Fruit fly (Drosophila melanogaster) whole organism, embryonic: ENCODE data around the gene thoc6.
A peak's percentile ranks its signal among the peaks of the same experiment; 100 is the strongest.

ENCODE experiments used
- ATbp ChIP-seq: fragments of 200-800 bp; sonication (Bioruptor generic); optimal IDR thresholded peaks from 2 replicates; lab custom pipeline; 2017; ENCODE audit warnings: missing biosample characterization, mild to moderate bottlenecking, missing genetic modification characterization, missing genetic modification reagents
- CG1024 ChIP-seq: fragments of 200-800 bp; sonication (Bioruptor generic); IDR thresholded peaks from 2 replicates; pipeline ENCODE4 v1.3.6; 2022; ENCODE audit warnings: missing biosample characterization, missing genetic modification characterization
- CG10366 ChIP-seq: fragments of 200-800 bp; sonication (Bioruptor generic); IDR thresholded peaks from 2 replicates; pipeline ENCODE4 v1.3.6; 2022; ENCODE audit warnings: missing biosample characterization, missing genetic modification characterization
- CG10979 ChIP-seq: fragments of 200-800 bp; sonication (Bioruptor generic); optimal IDR thresholded peaks from 2 replicates; lab custom pipeline; 2018; ENCODE audit warnings: missing biosample characterization, mild to moderate bottlenecking, missing genetic modification characterization, moderate library complexity
- CG13123 ChIP-seq: fragments of 200-800 bp; sonication (Bioruptor generic); optimal IDR thresholded peaks from 2 replicates; lab custom pipeline; 2016; ENCODE audit warnings: missing biosample characterization, missing genetic modification characterization
- CG14667 ChIP-seq: fragments of 200-800 bp; sonication (Bioruptor generic); IDR thresholded peaks from 2 replicates; pipeline ENCODE4 v1.3.6; 2022; ENCODE audit warnings: missing biosample characterization, missing genetic modification characterization
- CG15073 ChIP-seq: fragments of 200-800 bp; sonication (Bioruptor generic); optimal IDR thresholded peaks from 2 replicates; lab custom pipeline; 2016; ENCODE audit warnings: missing biosample characterization, missing genetic modification characterization
- CG1602 ChIP-seq: fragments of 200-800 bp; sonication (Bioruptor generic); optimal IDR thresholded peaks from 3 replicates; lab custom pipeline; 2016; ENCODE audit warnings: missing biosample characterization, missing genetic modification characterization
- CG2129 ChIP-seq: fragments of 200-800 bp; sonication (Bioruptor generic); IDR thresholded peaks from 2 replicates; pipeline ENCODE4 v1.3.6; 2022; ENCODE audit warnings: missing biosample characterization, missing genetic modification characterization; ENCODE audit not compliant: partially characterized antibody
- CG2202 ChIP-seq: fragments of 200-800 bp; sonication (Bioruptor generic); optimal IDR thresholded peaks from 2 replicates; lab custom pipeline; 2018; ENCODE audit warnings: missing biosample characterization, mild to moderate bottlenecking, missing genetic modification characterization
- CG31224 ChIP-seq: fragments of 200-800 bp; sonication (Bioruptor generic); IDR thresholded peaks from 2 replicates; pipeline ENCODE4 v1.3.6; 2022; ENCODE audit warnings: missing biosample characterization, missing genetic modification characterization
- CG32532 ChIP-seq: fragments of 200-800 bp; sonication (Bioruptor generic); IDR thresholded peaks from 2 replicates; pipeline ENCODE4 v1.3.6; 2022; ENCODE audit warnings: missing biosample characterization, missing genetic modification characterization
- CG34224 ChIP-seq: fragments of 200-800 bp; sonication (Bioruptor generic); IDR thresholded peaks from 3 replicates; pipeline ENCODE4 v1.3.6; 2022; ENCODE audit warnings: missing biosample characterization, missing genetic modification characterization; ENCODE audit not compliant: partially characterized antibody
- CG4820 ChIP-seq: fragments of 200-800 bp; sonication (Bioruptor generic); optimal IDR thresholded peaks from 3 replicates; lab custom pipeline; 2016; ENCODE audit warnings: missing biosample characterization, missing genetic modification characterization
- CG5245 ChIP-seq: fragments of 200-800 bp; sonication (Bioruptor generic); optimal IDR thresholded peaks from 3 replicates; lab custom pipeline; 2016; ENCODE audit warnings: missing biosample characterization, missing genetic modification characterization
- CG6254 ChIP-seq: fragments of 200-800 bp; sonication (Bioruptor generic); optimal IDR thresholded peaks from 3 replicates; lab custom pipeline; 2017; ENCODE audit warnings: mild to moderate bottlenecking, missing biosample characterization, missing genetic modification reagents, missing genetic modification characterization
- CG8290 ChIP-seq, 3 experiments: fragments of 200-800 bp; sonication (Bioruptor generic); optimal IDR thresholded peaks; 2 replicates each; lab custom pipeline; 2016 to 2019; ENCODE audit warnings: missing biosample characterization in 3 of 3, missing genetic modification characterization in 3 of 3, mild to moderate bottlenecking in 2 of 3, moderate library complexity in 1 of 3
- CG9215 ChIP-seq: fragments of 200-800 bp; sonication (Bioruptor generic); IDR thresholded peaks from 2 replicates; pipeline ENCODE4 v1.3.6; 2022; ENCODE audit warnings: missing biosample characterization, missing genetic modification characterization
- CG9727 ChIP-seq: fragments of 200-800 bp; sonication (Bioruptor generic); optimal IDR thresholded peaks from 3 replicates; lab custom pipeline; 2017; ENCODE audit warnings: missing biosample characterization, mild to moderate bottlenecking, missing genetic modification characterization
- Dek ChIP-seq: fragments of 200-800 bp; sonication (Bioruptor generic); optimal IDR thresholded peaks from 3 replicates; lab custom pipeline; 2019; ENCODE audit warnings: missing biosample characterization, mild to moderate bottlenecking, missing genetic modification characterization, moderate library complexity
- Dip2 ChIP-seq: fragments of 200-800 bp; sonication (Bioruptor generic); IDR thresholded peaks from 2 replicates; pipeline ENCODE4 v1.3.6; 2022; ENCODE audit warnings: missing biosample characterization, missing genetic modification characterization
- Dll ChIP-seq: fragments of 200-800 bp; sonication (Bioruptor generic); IDR thresholded peaks from 4 replicates; pipeline ENCODE4 v1.3.6; 2022; ENCODE audit warnings: missing biosample characterization, missing genetic modification characterization; ENCODE audit not compliant: partially characterized antibody
- Doc3 ChIP-seq: fragments of 200-800 bp; sonication (Bioruptor generic); IDR thresholded peaks from 3 replicates; pipeline ENCODE4 v1.3.6; 2022; ENCODE audit warnings: missing biosample characterization, missing genetic modification characterization; ENCODE audit not compliant: partially characterized antibody
- Dref ChIP-seq: fragments of 200-800 bp; sonication (Bioruptor generic); IDR thresholded peaks from 2 replicates; pipeline ENCODE4 v1.3.6; 2022; ENCODE audit warnings: missing biosample characterization, missing genetic modification characterization
- Fer2 ChIP-seq: fragments of 200-800 bp; sonication (Bioruptor generic); optimal IDR thresholded peaks from 2 replicates; lab custom pipeline; 2018; ENCODE audit warnings: missing biosample characterization, mild to moderate bottlenecking, missing genetic modification characterization, moderate library complexity
- Gsc ChIP-seq: fragments of 200-800 bp; sonication (Bioruptor generic); IDR thresholded peaks from 2 replicates; pipeline ENCODE4 v1.3.6; 2022; ENCODE audit warnings: missing biosample characterization, missing genetic modification characterization
- Gug ChIP-seq: fragments of 200-800 bp; sonication (Bioruptor generic); IDR thresholded peaks from 4 replicates; pipeline ENCODE4 v1.3.6; 2022; ENCODE audit warnings: missing biosample characterization, missing genetic modification characterization
- HLH3B ChIP-seq: fragments of 200-800 bp; sonication (Bioruptor generic); IDR thresholded peaks from 2 replicates; pipeline ENCODE4 v1.3.6; 2022; ENCODE audit warnings: missing biosample characterization, missing genetic modification characterization
- Mad ChIP-seq: fragments of 200-800 bp; sonication (Bioruptor generic); optimal IDR thresholded peaks from 2 replicates; lab custom pipeline; 2016; ENCODE audit warnings: missing biosample characterization, missing genetic modification characterization
- Meics ChIP-seq: fragments of 200-800 bp; sonication (Bioruptor generic); optimal IDR thresholded peaks from 2 replicates; lab custom pipeline; 2017; ENCODE audit warnings: missing biosample characterization, mild to moderate bottlenecking, missing genetic modification characterization
- NC2β ChIP-seq: fragments of 200-800 bp; sonication (Bioruptor generic); optimal IDR thresholded peaks from 2 replicates; lab custom pipeline; 2016; ENCODE audit warnings: missing biosample characterization, missing genetic modification characterization
- NK7.1 ChIP-seq: fragments of 200-800 bp; sonication (Bioruptor generic); optimal IDR thresholded peaks from 3 replicates; lab custom pipeline; 2016; ENCODE audit warnings: missing biosample characterization, missing genetic modification characterization
- Rx ChIP-seq: fragments of 200-800 bp; sonication (Bioruptor generic); IDR thresholded peaks from 2 replicates; pipeline ENCODE4 v1.3.6; 2022; ENCODE audit warnings: missing biosample characterization, missing genetic modification characterization
- Vsx1 ChIP-seq: fragments of 200-800 bp; sonication (Bioruptor generic); optimal IDR thresholded peaks from 2 replicates; lab custom pipeline; 2017; ENCODE audit warnings: missing biosample characterization, mild to moderate bottlenecking, missing genetic modification characterization, missing genetic modification reagents
- YL-1 ChIP-seq: fragments of 200-800 bp; sonication (Bioruptor generic); optimal IDR thresholded peaks from 3 replicates; lab custom pipeline; 2017; ENCODE audit warnings: missing biosample characterization, mild to moderate bottlenecking, missing genetic modification characterization
- bigmax ChIP-seq: fragments of 200-800 bp; sonication (Bioruptor generic); optimal IDR thresholded peaks from 2 replicates; lab custom pipeline; 2018; ENCODE audit warnings: missing biosample characterization, mild to moderate bottlenecking, missing genetic modification characterization
- br ChIP-seq: fragments of >200 bp; optimal IDR thresholded peaks from 2 replicates; lab custom pipeline; 2017
- bsh ChIP-seq, 2 experiments: fragments of 200-800 bp; sonication (Bioruptor generic); optimal IDR thresholded peaks; 2 replicates each; lab custom pipeline; 2017 to 2018; ENCODE audit warnings: mild to moderate bottlenecking in 2 of 2, missing biosample characterization in 2 of 2, missing genetic modification characterization in 2 of 2, moderate library complexity in 1 of 2
- btn ChIP-seq: fragments of 200-800 bp; sonication (Bioruptor generic); optimal IDR thresholded peaks from 2 replicates; lab custom pipeline; 2016; ENCODE audit warnings: missing biosample characterization, missing genetic modification characterization
- crol ChIP-seq: fragments of 200-800 bp; sonication (Bioruptor generic); IDR thresholded peaks from 2 replicates; pipeline ENCODE4 v1.3.6; 2022; ENCODE audit warnings: missing biosample characterization, missing genetic modification characterization
- dan ChIP-seq: fragments of 200-800 bp; sonication (Bioruptor generic); IDR thresholded peaks from 2 replicates; pipeline ENCODE4 v1.3.6; 2022; ENCODE audit warnings: missing biosample characterization, missing genetic modification characterization
- gfzf ChIP-seq: fragments of 200-800 bp; sonication (Bioruptor generic); optimal IDR thresholded peaks from 2 replicates; lab custom pipeline; 2016; ENCODE audit warnings: missing biosample characterization, mild to moderate bottlenecking, missing genetic modification characterization, moderate library complexity
- h ChIP-seq: fragments of >200 bp; optimal IDR thresholded peaks from 2 replicates; lab custom pipeline; 2017
- hb ChIP-seq: fragments of 200-800 bp; sonication (Bioruptor generic); IDR thresholded peaks from 3 replicates; pipeline ENCODE4 v1.3.6; 2022; ENCODE audit warnings: missing biosample characterization, missing genetic modification characterization; ENCODE audit not compliant: partially characterized antibody
- her ChIP-seq: fragments of 200-800 bp; sonication (Bioruptor generic); optimal IDR thresholded peaks from 2 replicates; lab custom pipeline; 2016; ENCODE audit warnings: missing biosample characterization, missing genetic modification characterization
- insv ChIP-seq, 2 experiments: fragments of 200-800 bp; sonication (Bioruptor generic); optimal IDR thresholded peaks; 3 replicates each; lab custom pipeline; 2016 to 2018; ENCODE audit warnings: missing biosample characterization in 2 of 2, missing genetic modification characterization in 2 of 2
- kay ChIP-seq: fragments of 200-800 bp; sonication (Bioruptor generic); optimal IDR thresholded peaks from 2 replicates; lab custom pipeline; 2016; ENCODE audit warnings: missing biosample characterization, missing genetic modification characterization
- lab ChIP-seq: fragments of 200-800 bp; sonication (Bioruptor generic); optimal IDR thresholded peaks from 3 replicates; lab custom pipeline; 2017; ENCODE audit warnings: missing biosample characterization, missing genetic modification characterization, mild to moderate bottlenecking, moderate library complexity, missing genetic modification reagents
- org-1 ChIP-seq: fragments of 200-800 bp; sonication (Bioruptor generic); optimal IDR thresholded peaks from 2 replicates; lab custom pipeline; 2017; ENCODE audit warnings: missing biosample characterization, missing genetic modification characterization
- sisA ChIP-seq: fragments of 200-800 bp; sonication (Bioruptor generic); IDR thresholded peaks from 2 replicates; pipeline ENCODE4 v1.3.6; 2022; ENCODE audit warnings: missing biosample characterization, missing genetic modification characterization
- tll ChIP-seq, 2 experiments: fragments of 200-800 bp in 1 of 2; fragments of >200 bp in 1 of 2; sonication (Bioruptor generic) in 1 of 2; optimal IDR thresholded peaks; 2 replicates each; lab custom pipeline; 2017 to 2019; ENCODE audit warnings: missing biosample characterization in 2 of 2, missing genetic modification characterization in 2 of 2, mild to moderate bottlenecking in 1 of 2, moderate library complexity in 1 of 2
- yki ChIP-seq: fragments of >200 bp; optimal IDR thresholded peaks from 3 replicates; lab custom pipeline; 2018

Gene thoc6

dm6 chr3L:12205848-12206247 is 12.4 kb upstream of the thoc6 start, which contains the start of gene Tsen54 (continued):
- no peak for TF ChIP-seq bsh (GFP tag; optimal IDR thresholded peaks at IDR 0.05; lab: Kevin White, UChicago)
- no peak for TF ChIP-seq CG1024 (GFP tag; lab: Robert Waterston, UW)
- no peak for TF ChIP-seq CG9215
- no peak for TF ChIP-seq insv (GFP tag; optimal IDR thresholded peaks at IDR 0.05; lab: Kevin White, UChicago)
- TF ChIP-seq CG4820 (GFP tag; lab: Kevin White, UChicago) = no peak
- no peak for TF ChIP-seq CG8290 (GFP tag; optimal IDR thresholded peaks at IDR 0.05; lab: Kevin White, UChicago)
- no peak for TF ChIP-seq CG8290 (tag; optimal IDR thresholded peaks at IDR 0.05; lab: Kevin White, UChicago)
- no peak for TF ChIP-seq NK7.1 (GFP tag; lab: Kevin White, UChicago)
- TF ChIP-seq h (lab: Kevin White, UChicago) = no peak
- TF ChIP-seq CG10366 = no peak
- TF ChIP-seq dan (GFP tag; lab: Robert Waterston, UW) = no peak
- TF ChIP-seq Gsc (GFP tag; lab: Robert Waterston, UW) = no peak
- no peak for TF ChIP-seq CG9727 (GFP tag; lab: Kevin White, UChicago)
- TF ChIP-seq sisA (GFP tag; lab: Robert Waterston, UW) = no peak
- no peak for TF ChIP-seq CG14667 (GFP tag; lab: Robert Waterston, UW)
- no peak for TF ChIP-seq hb (GFP tag; lab: Robert Waterston, UW)
- TF ChIP-seq her = no peak
- TF ChIP-seq lab (GFP tag; lab: Kevin White, UChicago) = no peak
- no peak for TF ChIP-seq Mad (GFP tag; lab: Kevin White, UChicago)
- TF ChIP-seq CG6254 (GFP tag; lab: Kevin White, UChicago) = no peak
- TF ChIP-seq CG15073 (GFP tag; lab: Kevin White, UChicago) = no peak
- peak; percentile 75 for TF ChIP-seq Dll (GFP tag; lab: Robert Waterston, UW)
- peak; percentile 77 for TF ChIP-seq gfzf
- TF ChIP-seq Dip2 (GFP tag; lab: Robert Waterston, UW) = no peak
- TF ChIP-seq bigmax (GFP tag; lab: Kevin White, UChicago) = no peak
- TF ChIP-seq Vsx1 (GFP tag; lab: Kevin White, UChicago) = no peak
- no peak for TF ChIP-seq CG5245 (GFP tag; lab: Kevin White, UChicago)
- TF ChIP-seq YL-1 (GFP tag; lab: Kevin White, UChicago) = peak; percentile 21
- no peak for TF ChIP-seq btn (GFP tag; lab: Kevin White, UChicago)
- no peak for TF ChIP-seq kay (GFP tag; lab: Kevin White, UChicago)
- no peak for TF ChIP-seq Fer2 (tag; lab: Kevin White, UChicago)
- no peak for TF ChIP-seq CG2202
- no peak for TF ChIP-seq crol
- no peak for TF ChIP-seq org-1 (GFP tag; lab: Kevin White, UChicago)
- TF ChIP-seq CG31224 = no peak
- no peak for TF ChIP-seq Dek
- no peak for TF ChIP-seq Gug (GFP tag; lab: Robert Waterston, UW)
- TF ChIP-seq CG32532 (GFP tag; lab: Robert Waterston, UW) = no peak
- TF ChIP-seq Doc3 (GFP tag; lab: Robert Waterston, UW) = peak; percentile 58; the same call in 2 of the 3 replicates
- TF ChIP-seq HLH3B (GFP tag; lab: Robert Waterston, UW) = no peak
- no peak for TF ChIP-seq Meics (GFP tag; lab: Kevin White, UChicago)
- peak; percentile 77 for TF ChIP-seq CG34224 (GFP tag; lab: Robert Waterston, UW)
- no peak for TF ChIP-seq CG10979 (tag; lab: Kevin White, UChicago)
- no peak for TF ChIP-seq br (lab: Kevin White, UChicago)
- no peak for TF ChIP-seq yki (lab: Kevin White, UChicago)
- no peak for TF ChIP-seq CG1602 (GFP tag; lab: Kevin White, UChicago)
- no peak for TF ChIP-seq NC2β
- TF ChIP-seq Dref (GFP tag; lab: Robert Waterston, UW) = peak; percentile 78
- no peak for TF ChIP-seq Rx
- TF ChIP-seq CG2129 = 0 out of 2 replicates have a peak, but pooled peaks have one; percentile 21
- no peak for TF ChIP-seq CG13123 (GFP tag; lab: Kevin White, UChicago)
- no peak for TF ChIP-seq ATbp
- TF ChIP-seq tll (GFP tag; optimal IDR thresholded peaks at IDR 0.05; lab: Kevin White, UChicago) = no peak
